Fruit fly (Drosophila melanogaster): Measurements from ENCODE around the gene CG5274.
A peak's percentile ranks its signal among the peaks of the same experiment; 100 is the strongest.

Gene CG5274

DNA sequence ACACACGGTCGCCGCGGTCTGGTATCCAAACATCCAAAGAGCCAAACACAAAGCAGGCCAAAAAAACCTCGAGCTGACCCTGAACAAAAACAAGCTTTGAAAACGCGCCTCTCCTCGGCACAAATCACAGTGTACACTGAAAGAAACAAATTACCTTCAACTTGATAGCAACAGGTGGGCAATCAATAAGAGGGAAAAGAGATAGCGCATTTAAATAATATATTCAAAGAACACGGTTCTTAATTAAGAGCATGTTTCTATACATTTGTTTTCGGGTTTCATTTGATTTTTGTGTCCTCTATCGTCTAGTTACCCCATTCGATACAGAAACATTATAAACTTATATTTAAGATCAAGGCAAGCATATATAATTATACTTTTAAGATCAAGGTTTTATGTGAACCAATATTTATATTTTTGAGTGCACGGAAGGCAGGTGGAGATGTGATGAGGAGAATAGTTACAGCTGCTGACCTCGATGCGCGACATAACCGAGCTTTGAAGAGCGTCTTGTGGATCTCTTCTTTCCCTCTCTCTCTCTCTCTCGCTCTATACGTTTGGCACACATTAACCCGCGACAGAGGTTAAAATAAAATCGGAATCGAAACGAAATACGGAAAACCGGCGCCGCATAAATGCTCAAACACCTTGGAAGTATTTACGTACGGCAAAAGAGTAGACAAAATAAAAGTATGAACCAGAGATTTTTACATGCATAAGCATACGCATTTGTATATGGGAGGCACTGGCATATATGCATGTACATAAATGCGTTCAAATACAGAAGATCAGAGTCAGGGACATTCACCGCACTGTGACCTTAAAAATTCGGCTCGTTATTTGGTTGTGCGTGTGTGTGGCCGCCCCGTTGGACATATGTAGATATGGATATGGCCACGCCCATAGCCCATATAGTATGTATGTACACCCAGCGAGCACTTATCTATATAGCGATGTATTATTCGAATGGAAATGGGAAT, 28.9 kb downstream of the CG5274 start (continued):
- TF ChIP-seq NC2α (GFP tag; optimal IDR thresholded peaks at IDR 0.05), result peak; percentile 42
- TF ChIP-seq Myb (GFP tag; optimal IDR thresholded peaks at IDR 0.05), result peak; percentile 21
- TF ChIP-seq Antp (GFP tag; optimal IDR thresholded peaks at IDR 0.05), result peak; percentile 58
- TF ChIP-seq Pdp1 (GFP tag; optimal IDR thresholded peaks at IDR 0.05), result peak; percentile 69 to 85
- peak; percentile 70; the same call in 1 of the 2 replicates for TF ChIP-seq sob (GFP tag; IDR thresholded peaks at IDR 0.05)
- peak; percentile 91 for TF ChIP-seq nmo (GFP tag; optimal IDR thresholded peaks at IDR 0.05)
- peak; percentile 66 for TF ChIP-seq CG30020 (tag; optimal IDR thresholded peaks at IDR 0.05)
- TF ChIP-seq ewg (GFP tag; optimal IDR thresholded peaks at IDR 0.05), result peak; percentile 71
- peak; percentile 61 for TF ChIP-seq Dad (GFP tag; optimal IDR thresholded peaks at IDR 0.05)
- TF ChIP-seq Gsc (GFP tag; IDR thresholded peaks at IDR 0.05), result no peak
- peak; percentile 79 for TF ChIP-seq ase (GFP tag; IDR thresholded peaks at IDR 0.05)
- TF ChIP-seq CG11696 (GFP tag; IDR thresholded peaks at IDR 0.05), result peak; percentile 66
- TF ChIP-seq p53 (GFP tag; optimal IDR thresholded peaks at IDR 0.05), result peak; percentile 10
- TF ChIP-seq bbx (GFP tag; IDR thresholded peaks at IDR 0.05; ENCODE audit: partially characterized antibody), result no peak
- TF ChIP-seq wdn (GFP tag; IDR thresholded peaks at IDR 0.05), result 0 out of 2 replicates have a peak, but pooled peaks have one; percentile 21
- TF ChIP-seq HLH3B (GFP tag; IDR thresholded peaks at IDR 0.05), result peak; percentile 72
- TF ChIP-seq CG3163 (GFP tag; optimal IDR thresholded peaks at IDR 0.05), result peak; percentile 13
- peak; percentile 43 for TF ChIP-seq Lhr (GFP tag; optimal IDR thresholded peaks at IDR 0.05)
- TF ChIP-seq CG7556 (GFP tag; optimal IDR thresholded peaks at IDR 0.05), result peak; percentile 92
- peak; percentile 69 for TF ChIP-seq twi (tag; optimal IDR thresholded peaks at IDR 0.05)
- peak; percentile 55 for TF ChIP-seq CG15514 (GFP tag; optimal IDR thresholded peaks at IDR 0.05)
- peak; percentile 78 for TF ChIP-seq E2f1 (GFP tag; IDR thresholded peaks at IDR 0.05)
- no peak for TF ChIP-seq pfk (GFP tag; optimal IDR thresholded peaks at IDR 0.05)
- peak; percentile 67 for TF ChIP-seq CG33557 (GFP tag; optimal IDR thresholded peaks at IDR 0.05)
- TF ChIP-seq Nf-YB (GFP tag; optimal IDR thresholded peaks at IDR 0.05), result peak; percentile 69
- TF ChIP-seq CG16779 (GFP tag; IDR thresholded peaks at IDR 0.05), result no peak
- peak; percentile 25 for TF ChIP-seq CG7271 (tag; optimal IDR thresholded peaks at IDR 0.05)
- peak; percentile 5 for TF ChIP-seq Elba2 (GFP tag; optimal IDR thresholded peaks at IDR 0.05)
- TF ChIP-seq GATAe (GFP tag; conservative IDR thresholded peaks at IDR 0.05), result 0 out of 2 replicates have a peak, but pooled peaks have one; percentile 11
- peak; percentile 78 for TF ChIP-seq Drgx (GFP tag; IDR thresholded peaks at IDR 0.05)
- TF ChIP-seq CG10431 (GFP tag; optimal IDR thresholded peaks at IDR 0.05), result peak; percentile 56
- no peak for TF ChIP-seq mld (GFP tag; IDR thresholded peaks at IDR 0.05; ENCODE audit: partially characterized antibody)
- peak; percentile 86 for TF ChIP-seq fd3F (GFP tag; optimal IDR thresholded peaks at IDR 0.05)
- peak; percentile 89 for TF ChIP-seq dysf (GFP tag; IDR thresholded peaks at IDR 0.05)
- no peak for TF ChIP-seq vnd (GFP tag; IDR thresholded peaks at IDR 0.05; ENCODE audit: partially characterized antibody)
- peak; percentile 79 for TF ChIP-seq CG12942 (GFP tag; optimal IDR thresholded peaks at IDR 0.05)
- TF ChIP-seq CG12744 (GFP tag; optimal IDR thresholded peaks at IDR 0.05), result peak; percentile 74
- peak; percentile 51; the same call in 1 of the 2 replicates for TF ChIP-seq peb (GFP tag; IDR thresholded peaks at IDR 0.05)
- TF ChIP-seq CG17568 (GFP tag; optimal IDR thresholded peaks at IDR 0.05), result peak; percentile 76
- TF ChIP-seq zfh2 (GFP tag; optimal IDR thresholded peaks at IDR 0.05), result peak; percentile 64
- no peak for TF ChIP-seq Dfd (GFP tag; optimal IDR thresholded peaks at IDR 0.05)
- no peak for TF ChIP-seq CG17912 (GFP tag; optimal IDR thresholded peaks at IDR 0.05)
- TF ChIP-seq Ptx1 (GFP tag; IDR thresholded peaks at IDR 0.05), result peak; percentile 85
- peak; percentile 86 for TF ChIP-seq Ssrp (tag; optimal IDR thresholded peaks at IDR 0.05)
- TF ChIP-seq so (GFP tag; IDR thresholded peaks at IDR 0.05), result peak; percentile 86
- peak; percentile 51 for TF ChIP-seq CG10274 (GFP tag; optimal IDR thresholded peaks at IDR 0.05)
- peak; percentile 89 for TF ChIP-seq CG3281 (GFP tag; optimal IDR thresholded peaks at IDR 0.05)
- peak; percentile 81 for TF ChIP-seq CG12104 (GFP tag; optimal IDR thresholded peaks at IDR 0.05)

Measured in whole organism, embryonic.